Fruit fly (Drosophila melanogaster): Measurements from ENCODE around the gene CG17544.

dm6 chr2L:19389749-19390148 lies 8.5 kb downstream of the CG17544 start, which contains the start of gene CG17549:
- TF ChIP-seq CG6792 (GFP tag; optimal IDR thresholded peaks at IDR 0.05) (no peak), esn (GFP tag; optimal IDR thresholded peaks at IDR 0.05) (no peak), CG11294 (GFP tag; IDR thresholded peaks at IDR 0.05) (no peak), CG6808 (GFP tag; optimal IDR thresholded peaks at IDR 0.05) (no peak), Sox102F (GFP tag; optimal IDR thresholded peaks at IDR 0.05) (no peak), Lpt (GFP tag; optimal IDR thresholded peaks at IDR 0.05) (no peak), CG6276 (GFP tag; optimal IDR thresholded peaks at IDR 0.05) (no peak), CG8319 (GFP tag; optimal IDR thresholded peaks at IDR 0.05) (no peak), Hr39 (GFP tag; optimal IDR thresholded peaks at IDR 0.05) (no peak), OdsH (GFP tag; optimal IDR thresholded peaks at IDR 0.05) (no peak)

Data from whole organism, prepupa.